Worm (Caenorhabditis elegans) whole organism, midembryonic: ENCODE data around the gene Y70G10A.3.

ENCODE experiments used
- T22C8.4 ChIP-seq: fragments of 200-800 bp; sonication (Bioruptor generic); IDR thresholded peaks from 2 replicates; pipeline ENCODE4 v1.3.6; 2022; ENCODE audit warnings: missing genetic modification characterization, missing compliant biosample characterization
- cog-1 ChIP-seq: sonication (generic microtip); optimal IDR thresholded peaks from 2 replicates; lab custom pipeline; 2016; ENCODE audit warnings: missing genetic modification characterization, missing compliant biosample characterization
- flt-1 ChIP-seq: fragments of 200-800 bp; sonication (Bioruptor generic); IDR thresholded peaks from 2 replicates; pipeline ENCODE4 v1.3.6; 2022; ENCODE audit warnings: missing genetic modification characterization, missing compliant biosample characterization
- klf-2 ChIP-seq: fragments of 200-800 bp; sonication (Bioruptor generic); conservative IDR thresholded peaks from 2 replicates; pipeline ENCODE4 v1.3.6; 2022; ENCODE audit warnings: missing genetic modification reagents, missing genetic modification characterization, missing compliant biosample characterization
- ref-1 ChIP-seq: fragments of 200-800 bp; sonication (Bioruptor generic); conservative IDR thresholded peaks from 2 replicates; pipeline ENCODE4 v1.3.6; 2022; ENCODE audit warnings: missing genetic modification reagents, missing genetic modification characterization, missing compliant biosample characterization
- ztf-23 ChIP-seq: fragments of 200-800 bp; sonication (Bioruptor generic); IDR thresholded peaks from 2 replicates; pipeline ENCODE4 v1.3.6; 2022; ENCODE audit warnings: missing genetic modification reagents, missing genetic modification characterization, missing compliant biosample characterization

DNA sequence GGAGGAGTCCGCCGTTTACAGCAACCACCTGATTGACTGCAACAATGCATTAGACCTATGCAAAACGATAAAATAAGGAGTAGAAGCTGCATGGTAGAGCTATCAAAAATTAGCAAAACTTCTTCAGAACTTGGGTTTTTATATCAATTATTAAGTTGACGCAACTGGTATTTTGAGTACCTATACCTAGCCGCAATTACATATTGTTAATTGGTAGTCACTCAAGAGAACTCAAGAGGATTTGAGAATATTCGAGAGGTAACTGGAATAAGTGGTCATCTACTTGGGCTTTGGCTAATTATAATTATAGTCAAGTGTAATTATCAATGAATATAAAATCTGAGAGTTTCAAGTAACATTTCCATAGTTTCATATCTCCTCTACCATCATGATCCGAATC is 37.7 kb upstream of the Y70G10A.3 start, which contains the start of the genes T20G5.13 and T20G5.12:
- TF ChIP-seq klf-2 (no peak), ref-1 (GFP tag; lab: Robert Waterston, UW) (no peak), flt-1 (GFP tag; lab: Robert Waterston, UW) (no peak), cog-1 (tag; lab: Kevin White, UChicago) (no peak), T22C8.4 (no peak), ztf-23 (no peak)
